Fruit fly (Drosophila melanogaster) whole organism, embryonic: Measurements from ENCODE around the gene DnaJ-1.
A peak's percentile ranks its signal among the peaks of the same experiment; 100 is the strongest.

ENCODE experiments used
- ATbp ChIP-seq: fragments of 200-800 bp; sonication (Bioruptor generic); optimal IDR thresholded peaks from 2 replicates; lab custom pipeline; 2017; ENCODE audit warnings: missing biosample characterization, mild to moderate bottlenecking, missing genetic modification characterization, missing genetic modification reagents
- Asciz ChIP-seq: fragments of 200-800 bp; sonication (Bioruptor generic); optimal IDR thresholded peaks from 2 replicates; lab custom pipeline; 2017; ENCODE audit warnings: missing biosample characterization, mild to moderate bottlenecking, missing genetic modification characterization, missing genetic modification reagents
- Atf3 ChIP-seq: fragments of 200-800 bp; sonication (Bioruptor generic); optimal IDR thresholded peaks from 3 replicates; lab custom pipeline; 2016; ENCODE audit warnings: missing biosample characterization, missing genetic modification characterization
- Atf6 ChIP-seq: fragments of 200-800 bp; sonication (Bioruptor generic); IDR thresholded peaks from 2 replicates; pipeline ENCODE4 v1.3.6; 2022; ENCODE audit warnings: missing biosample characterization, missing genetic modification characterization
- BtbVII ChIP-seq: fragments of 200-800 bp; sonication (Bioruptor generic); optimal IDR thresholded peaks from 3 replicates; lab custom pipeline; 2017; ENCODE audit warnings: missing biosample characterization, mild to moderate bottlenecking, missing genetic modification characterization
- CG10209 ChIP-seq: fragments of 200-800 bp; sonication (Bioruptor generic); optimal IDR thresholded peaks from 3 replicates; lab custom pipeline; 2017; ENCODE audit warnings: missing biosample characterization, mild to moderate bottlenecking, missing genetic modification characterization, missing genetic modification reagents
- CG12391 ChIP-seq: fragments of 200-800 bp; sonication (Bioruptor generic); optimal IDR thresholded peaks from 3 replicates; lab custom pipeline; 2018; ENCODE audit warnings: missing biosample characterization, mild to moderate bottlenecking, missing genetic modification characterization, moderate library complexity
- CG12659 ChIP-seq: fragments of 200-800 bp; sonication (Bioruptor generic); optimal IDR thresholded peaks from 3 replicates; lab custom pipeline; 2017; ENCODE audit warnings: mild to moderate bottlenecking, missing biosample characterization, missing genetic modification reagents, missing genetic modification characterization
- CG13624 ChIP-seq: fragments of 200-800 bp; sonication (Bioruptor generic); optimal IDR thresholded peaks from 2 replicates; lab custom pipeline; 2016; ENCODE audit warnings: missing biosample characterization, missing genetic modification characterization
- CG15011 ChIP-seq: fragments of 200-800 bp; sonication (Bioruptor generic); optimal IDR thresholded peaks from 3 replicates; lab custom pipeline; 2018; ENCODE audit warnings: missing biosample characterization, mild to moderate bottlenecking, missing genetic modification characterization
- CG16815 ChIP-seq: fragments of 200-800 bp; sonication (Bioruptor generic); optimal IDR thresholded peaks from 3 replicates; lab custom pipeline; 2017; ENCODE audit warnings: missing biosample characterization, mild to moderate bottlenecking, missing genetic modification characterization
- CG17186 ChIP-seq: fragments of 200-800 bp; sonication (Bioruptor generic); optimal IDR thresholded peaks from 3 replicates; lab custom pipeline; 2017; ENCODE audit warnings: missing biosample characterization, missing genetic modification reagents, missing genetic modification characterization
- CG1832 ChIP-seq: fragments of 200-800 bp; sonication (Bioruptor generic); optimal IDR thresholded peaks from 2 replicates; lab custom pipeline; 2017; ENCODE audit warnings: missing biosample characterization, mild to moderate bottlenecking, missing genetic modification characterization, inconsistent platforms
- CG6654 ChIP-seq: fragments of 200-800 bp; sonication (Bioruptor generic); optimal IDR thresholded peaks from 2 replicates; lab custom pipeline; 2017; ENCODE audit warnings: missing biosample characterization, mild to moderate bottlenecking, missing genetic modification characterization
- CG8089 ChIP-seq: fragments of 200-800 bp; sonication (Bioruptor generic); optimal IDR thresholded peaks from 3 replicates; lab custom pipeline; 2016; ENCODE audit warnings: missing biosample characterization, missing genetic modification characterization
- CG8478 ChIP-seq: fragments of >200 bp; optimal IDR thresholded peaks from 2 replicates; lab custom pipeline; 2018
- CG8765 ChIP-seq: fragments of 200-800 bp; sonication (Bioruptor generic); IDR thresholded peaks from 2 replicates; pipeline ENCODE4 v1.3.6; 2022; ENCODE audit warnings: missing biosample characterization, missing genetic modification characterization
- CkIIα-i1 ChIP-seq: fragments of 200-800 bp; sonication (Bioruptor generic); IDR thresholded peaks from 2 replicates; pipeline ENCODE4 v1.3.6; 2022; ENCODE audit warnings: missing biosample characterization, missing genetic modification characterization
- CrebB ChIP-seq: fragments of 200-800 bp; sonication (Bioruptor generic); optimal IDR thresholded peaks from 3 replicates; lab custom pipeline; 2018; ENCODE audit warnings: missing biosample characterization, mild to moderate bottlenecking, missing genetic modification characterization
- D ChIP-seq, 2 experiments: fragments of 200-800 bp in 1 of 2; fragments of >200 bp in 1 of 2; sonication (Bioruptor generic) in 1 of 2; optimal IDR thresholded peaks; 2 replicates in 1 of 2; 3 replicates in 1 of 2; lab custom pipeline; 2017; ENCODE audit warnings: mild to moderate bottlenecking in 1 of 2, missing biosample characterization in 1 of 2, missing genetic modification characterization in 1 of 2, missing genetic modification reagents in 1 of 2
- Dfd ChIP-seq, 2 experiments: fragments of >200 bp; optimal IDR thresholded peaks; 2 replicates each; lab custom pipeline; 2017; ENCODE audit warnings: missing biosample characterization in 2 of 2, missing genetic modification characterization in 2 of 2
- Doc3 ChIP-seq: fragments of 200-800 bp; sonication (Bioruptor generic); IDR thresholded peaks from 3 replicates; pipeline ENCODE4 v1.3.6; 2022; ENCODE audit warnings: missing biosample characterization, missing genetic modification characterization; ENCODE audit not compliant: partially characterized antibody
- Dp ChIP-seq: fragments of 200-800 bp; sonication (Bioruptor generic); optimal IDR thresholded peaks from 2 replicates; lab custom pipeline; 2018; ENCODE audit warnings: missing biosample characterization, mild to moderate bottlenecking, missing genetic modification characterization, moderate library complexity
- Drgx ChIP-seq: fragments of 200-800 bp; sonication (Bioruptor generic); IDR thresholded peaks from 2 replicates; pipeline ENCODE4 v1.3.6; 2022; ENCODE audit warnings: missing biosample characterization, missing genetic modification characterization
- Gug ChIP-seq: fragments of 200-800 bp; sonication (Bioruptor generic); IDR thresholded peaks from 4 replicates; pipeline ENCODE4 v1.3.6; 2022; ENCODE audit warnings: missing biosample characterization, missing genetic modification characterization
- HLH4C ChIP-seq: fragments of 200-800 bp; sonication (Bioruptor generic); IDR thresholded peaks from 3 replicates; pipeline ENCODE4 v1.3.6; 2022; ENCODE audit warnings: missing biosample characterization, missing genetic modification characterization; ENCODE audit not compliant: partially characterized antibody
- HmgD ChIP-seq: fragments of 200-800 bp; sonication (Bioruptor generic); optimal IDR thresholded peaks from 3 replicates; lab custom pipeline; 2016; ENCODE audit warnings: missing biosample characterization, missing genetic modification characterization
- Lim3 ChIP-seq: fragments of 200-800 bp; sonication (Bioruptor generic); IDR thresholded peaks from 2 replicates; pipeline ENCODE4 v1.3.6; 2022; ENCODE audit warnings: missing biosample characterization, missing genetic modification characterization
- Sox102F ChIP-seq: fragments of 200-800 bp; sonication (Bioruptor generic); optimal IDR thresholded peaks from 2 replicates; lab custom pipeline; 2018; ENCODE audit warnings: missing biosample characterization, mild to moderate bottlenecking, missing genetic modification characterization, moderate library complexity
- Sry-β ChIP-seq: fragments of 200-800 bp; sonication (Bioruptor generic); optimal IDR thresholded peaks from 2 replicates; lab custom pipeline; 2018; ENCODE audit warnings: missing biosample characterization, mild to moderate bottlenecking, missing genetic modification characterization, moderate library complexity
- Taf1 ChIP-seq: fragments of 200-800 bp; sonication (Bioruptor generic); IDR thresholded peaks from 2 replicates; pipeline ENCODE4 v1.3.6; 2022; ENCODE audit warnings: missing biosample characterization, missing genetic modification characterization
- al ChIP-seq: fragments of 200-800 bp; sonication (Bioruptor generic); IDR thresholded peaks from 2 replicates; pipeline ENCODE4 v1.3.6; 2022; ENCODE audit warnings: missing biosample characterization, missing genetic modification characterization
- bowl ChIP-seq: fragments of 200-800 bp; sonication (Bioruptor generic); IDR thresholded peaks from 2 replicates; pipeline ENCODE4 v1.3.6; 2022; ENCODE audit warnings: missing biosample characterization, missing genetic modification characterization
- crol ChIP-seq: fragments of 200-800 bp; sonication (Bioruptor generic); IDR thresholded peaks from 2 replicates; pipeline ENCODE4 v1.3.6; 2022; ENCODE audit warnings: missing biosample characterization, missing genetic modification characterization
- danr ChIP-seq: fragments of 200-800 bp; sonication (Bioruptor generic); IDR thresholded peaks from 2 replicates; pipeline ENCODE4 v1.3.6; 2022; ENCODE audit warnings: missing biosample characterization, missing genetic modification characterization
- ems ChIP-seq: fragments of 200-800 bp; sonication (Bioruptor generic); optimal IDR thresholded peaks from 3 replicates; lab custom pipeline; 2016; ENCODE audit warnings: missing biosample characterization, missing genetic modification characterization
- hth ChIP-seq: fragments of >200 bp; optimal IDR thresholded peaks from 2 replicates; lab custom pipeline; 2017; ENCODE audit warnings: inconsistent platforms
- onecut ChIP-seq: fragments of 200-800 bp; sonication (Bioruptor generic); IDR thresholded peaks from 2 replicates; pipeline ENCODE4 v1.3.6; 2022; ENCODE audit warnings: missing biosample characterization, missing genetic modification characterization
- p53 ChIP-seq: fragments of 200-800 bp; sonication (Bioruptor generic); optimal IDR thresholded peaks from 2 replicates; lab custom pipeline; 2016; ENCODE audit warnings: missing biosample characterization, missing genetic modification characterization
- pfk ChIP-seq: fragments of 200-800 bp; sonication (Bioruptor generic); optimal IDR thresholded peaks from 2 replicates; lab custom pipeline; 2018; ENCODE audit warnings: missing biosample characterization, mild to moderate bottlenecking, missing genetic modification characterization, moderate library complexity
- psq ChIP-seq: fragments of 200-800 bp; sonication (Bioruptor generic); optimal IDR thresholded peaks from 2 replicates; lab custom pipeline; 2017; ENCODE audit warnings: missing biosample characterization, missing genetic modification characterization
- rib ChIP-seq: fragments of 200-800 bp; sonication (Bioruptor generic); IDR thresholded peaks from 2 replicates; pipeline ENCODE4 v1.3.6; 2022; ENCODE audit warnings: missing biosample characterization, missing genetic modification characterization
- sc ChIP-seq, 3 experiments: fragments of >200 bp in 2 of 3; fragments of 200-800 bp in 1 of 3; sonication (Bioruptor generic) in 1 of 3; optimal IDR thresholded peaks; 2 replicates in 2 of 3; 3 replicates in 1 of 3; lab custom pipeline; 2017; ENCODE audit warnings: mild to moderate bottlenecking in 1 of 3, missing biosample characterization in 1 of 3, missing genetic modification characterization in 1 of 3, missing genetic modification reagents in 1 of 3
- scrt ChIP-seq: fragments of 200-800 bp; sonication (Bioruptor generic); optimal IDR thresholded peaks from 2 replicates; lab custom pipeline; 2018; ENCODE audit warnings: missing biosample characterization, mild to moderate bottlenecking, missing genetic modification characterization, moderate library complexity
- sisA ChIP-seq: fragments of 200-800 bp; sonication (Bioruptor generic); IDR thresholded peaks from 2 replicates; pipeline ENCODE4 v1.3.6; 2022; ENCODE audit warnings: missing biosample characterization, missing genetic modification characterization
- slbo ChIP-seq: fragments of 200-800 bp; sonication (Bioruptor generic); IDR thresholded peaks from 2 replicates; pipeline ENCODE4 v1.3.6; 2022; ENCODE audit warnings: missing biosample characterization, missing genetic modification characterization
- stwl ChIP-seq: fragments of 200-800 bp; sonication (Bioruptor generic); optimal IDR thresholded peaks from 3 replicates; lab custom pipeline; 2018; ENCODE audit warnings: missing biosample characterization, mild to moderate bottlenecking, missing genetic modification characterization, moderate library complexity
- tll ChIP-seq, 2 experiments: fragments of 200-800 bp in 1 of 2; fragments of >200 bp in 1 of 2; sonication (Bioruptor generic) in 1 of 2; optimal IDR thresholded peaks; 2 replicates each; lab custom pipeline; 2017 to 2019; ENCODE audit warnings: missing biosample characterization in 2 of 2, missing genetic modification characterization in 2 of 2, mild to moderate bottlenecking in 1 of 2, moderate library complexity in 1 of 2
- trem ChIP-seq: fragments of 200-800 bp; optimal IDR thresholded peaks from 3 replicates; lab custom pipeline; 2019; ENCODE audit warnings: missing biosample characterization, mild to moderate bottlenecking, missing genetic modification characterization, moderate library complexity
- vvl ChIP-seq: fragments of 200-800 bp; sonication (Bioruptor generic); IDR thresholded peaks from 2 replicates; pipeline ENCODE4 v1.3.6; 2022; ENCODE audit warnings: missing biosample characterization, missing genetic modification characterization
- zen ChIP-seq: fragments of 200-800 bp; sonication (Bioruptor generic); optimal IDR thresholded peaks from 3 replicates; lab custom pipeline; 2018; ENCODE audit warnings: missing biosample characterization, mild to moderate bottlenecking, missing genetic modification characterization, moderate library complexity

Gene DnaJ-1

dm6 chr3L:5793967-5794366 is 42.0 kb upstream of the DnaJ-1 start, which contains the start of gene Bre1 (continued):
- TF ChIP-seq CG15011 (GFP tag; lab: Kevin White, UChicago) (no peak), ATbp (GFP tag; lab: Kevin White, UChicago) (no peak), CG12659 (GFP tag; lab: Kevin White, UChicago) (peak; percentile 64), ems (GFP tag; lab: Kevin White, UChicago) (no peak), D (optimal IDR thresholded peaks at IDR 0.05; lab: Kevin White, UChicago) (no peak), D (GFP tag; optimal IDR thresholded peaks at IDR 0.05; lab: Kevin White, UChicago) (no peak), Atf3 (GFP tag; lab: Kevin White, UChicago) (no peak), zen (tag; lab: Kevin White, UChicago) (peak; percentile 32), crol (GFP tag; lab: Robert Waterston, UW) (no peak), Dp (GFP tag; lab: Kevin White, UChicago) (peak; percentile 95), Dfd (GFP tag; optimal IDR thresholded peaks at IDR 0.05; lab: Kevin White, UChicago) (no peak), CG17186 (peak; percentile 48), CG8478 (no peak), trem (tag; lab: Kevin White, UChicago) (peak; percentile 82), slbo (GFP tag; lab: Robert Waterston, UW) (no peak; the same call in 1 of the 2 replicates), CG8765 (GFP tag; lab: Robert Waterston, UW) (no peak), psq (GFP tag; lab: Kevin White, UChicago) (no peak), hth (no peak), BtbVII (GFP tag; lab: Kevin White, UChicago) (no peak), al (no peak), p53 (GFP tag; lab: Kevin White, UChicago) (peak; percentile 8), bowl (no peak), CG6654 (GFP tag; lab: Kevin White, UChicago) (no peak), CG1832 (GFP tag; lab: Kevin White, UChicago) (no peak), pfk (GFP tag; lab: Kevin White, UChicago) (no peak), Doc3 (peak; percentile 62), CkIIα-i1 (GFP tag; lab: Robert Waterston, UW) (no peak), CG10209 (GFP tag; lab: Kevin White, UChicago) (no peak), Gug (GFP tag; lab: Robert Waterston, UW) (no peak), scrt (GFP tag; lab: Kevin White, UChicago) (no peak), CrebB (no peak), sisA (GFP tag; lab: Robert Waterston, UW) (no peak), Sry-β (GFP tag; lab: Kevin White, UChicago) (no peak), rib (no peak), sc (optimal IDR thresholded peaks at IDR 0.05; lab: Kevin White, UChicago) (no peak), sc (GFP tag; optimal IDR thresholded peaks at IDR 0.05; lab: Kevin White, UChicago) (no peak), danr (GFP tag; lab: Robert Waterston, UW) (no peak), Atf6 (GFP tag; lab: Robert Waterston, UW) (no peak), HLH4C (GFP tag; lab: Robert Waterston, UW) (peak; percentile 58), stwl (tag; lab: Kevin White, UChicago) (peak; percentile 78), HmgD (GFP tag; lab: Kevin White, UChicago) (no peak), Asciz (no peak), CG13624 (GFP tag; lab: Kevin White, UChicago) (no peak), CG12391 (tag; lab: Kevin White, UChicago) (peak; percentile 4), CG8089 (GFP tag; lab: Kevin White, UChicago) (no peak), Drgx (GFP tag; lab: Robert Waterston, UW) (no peak), CG16815 (GFP tag; lab: Kevin White, UChicago) (no peak), Sox102F (GFP tag; lab: Kevin White, UChicago) (no peak), tll (GFP tag; optimal IDR thresholded peaks at IDR 0.05; lab: Kevin White, UChicago) (no peak), vvl (GFP tag; lab: Robert Waterston, UW) (0 out of 2 replicates have a peak, but pooled peaks have one; percentile 22), onecut (peak; percentile 67), Taf1 (GFP tag; lab: Robert Waterston, UW) (no peak), Lim3 (GFP tag; lab: Robert Waterston, UW) (no peak)
